Fruit fly (Drosophila melanogaster) S2 (cell line): Measurements from ENCODE around the gene CG14223.

ENCODE experiments used
- CG8478 ChIP-seq: fragments of >200 bp; optimal IDR thresholded peaks from 2 replicates; lab custom pipeline; 2018
- CTCF ChIP-seq, 2 experiments: fragments of >200 bp; optimal IDR thresholded peaks; 2 replicates each; lab custom pipeline; 2018

- peak in 1 of 2 experiments; percentile 29 for TF ChIP-seq CTCF (optimal IDR thresholded peaks at IDR 0.05; lab: Kevin White, UChicago)
- no peak for TF ChIP-seq CG8478 (lab: Kevin White, UChicago)
These were observed 4.6 kb upstream of the CG14223 start for dm6 chrX:19668405-19668804.
